Worm (Caenorhabditis elegans) whole organism, L4 larva: ENCODE measurements around the gene scl-15.

Experiments
- aly-2 ChIP-seq: sonication (generic microtip); optimal IDR thresholded peaks from 2 replicates; lab custom pipeline; 2018; ENCODE audit warnings: missing biosample characterization, missing genetic modification characterization
- ces-1 ChIP-seq: fragments of 150-350 bp; sonication (generic microtip); optimal IDR thresholded peaks from 4 replicates; lab custom pipeline; 2014; ENCODE audit warnings: missing biosample characterization, missing genetic modification reagents, missing genetic modification characterization
- dpl-1 ChIP-seq: fragments of 150-350 bp; optimal IDR thresholded peaks from 2 replicates; lab custom pipeline; 2014; ENCODE audit warnings: missing biosample characterization, missing genetic modification reagents, missing genetic modification characterization
- hif-1 ChIP-seq, 2 experiments: sonication (generic microtip); optimal IDR thresholded peaks; 2 replicates each; lab custom pipeline; 2016 to 2017; ENCODE audit warnings: missing compliant biosample characterization in 2 of 2, missing genetic modification characterization in 2 of 2, missing genetic modification reagents in 2 of 2, missing genotype in 2 of 2, mild to moderate bottlenecking in 1 of 2
- lin-29 ChIP-seq: fragments of 200-800 bp; sonication (Bioruptor generic); IDR thresholded peaks from 2 replicates; pipeline ENCODE4 v1.3.6; 2022; ENCODE audit warnings: missing genetic modification reagents, missing genetic modification characterization, missing compliant biosample characterization
- madf-5 ChIP-seq, 2 experiments: fragments of 200-800 bp; sonication (Bioruptor generic); IDR thresholded peaks; 2 replicates each; pipeline ENCODE4 v1.3.6; 2022; ENCODE audit warnings: missing compliant biosample characterization in 2 of 2, missing genetic modification characterization in 2 of 2
- nhr-42 ChIP-seq: fragments of 200-800 bp; sonication (Bioruptor generic); IDR thresholded peaks from 2 replicates; pipeline ENCODE4 v1.3.6; 2022; ENCODE audit warnings: missing genetic modification characterization, missing compliant biosample characterization
- nhr-77 ChIP-seq: fragments of 150-350 bp; optimal IDR thresholded peaks from 2 replicates; lab custom pipeline; 2014; ENCODE audit warnings: missing biosample characterization, missing genetic modification characterization
- unc-62 ChIP-seq, 3 experiments: fragments of 150-350 bp in 1 of 3; sonication (generic microtip); optimal IDR thresholded peaks in 2 of 3; peaks in 1 of 3; 1 replicate in 1 of 3; 2 replicates in 2 of 3; lab custom pipeline; 2014 to 2017; ENCODE audit warnings: missing biosample characterization in 3 of 3, missing genetic modification characterization in 3 of 3, missing genetic modification reagents in 3 of 3, missing genotype in 1 of 3
- zip-2 ChIP-seq: fragments of 150-350 bp; optimal IDR thresholded peaks from 2 replicates; lab custom pipeline; 2014; ENCODE audit warnings: missing biosample characterization, missing genetic modification characterization

DNA sequence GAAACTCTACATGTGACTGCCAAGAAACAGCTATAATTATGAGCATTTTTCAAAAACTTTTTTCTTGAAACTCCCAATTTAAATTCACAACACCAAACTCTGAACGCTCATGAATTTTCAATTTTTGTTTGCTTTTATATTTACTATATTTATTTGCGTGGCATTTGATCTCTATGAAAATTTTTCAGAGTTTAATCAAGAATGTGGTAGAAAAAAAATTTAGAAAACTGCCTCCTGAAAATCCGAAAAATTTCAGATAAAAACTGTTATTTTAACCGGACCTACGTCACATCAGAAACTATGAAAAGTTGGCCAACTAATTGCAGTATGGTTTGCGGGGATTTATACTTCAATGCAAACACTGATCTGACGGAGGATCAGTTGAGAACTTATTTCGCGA lies 47.6 kb upstream of the scl-15 start, which contains the start of gene irld-27:
- TF ChIP-seq nhr-42 (GFP tag; lab: Robert Waterston, UW) (no peak), dpl-1 (GFP tag; lab: Kevin White, UChicago) (no peak), madf-5 (GFP tag; IDR thresholded peaks at IDR 0.05; lab: Robert Waterston, UW) (no peak), ces-1 (GFP tag; lab: Kevin White, UChicago) (no peak), lin-29 (GFP tag; lab: Robert Waterston, UW) (no peak), hif-1 (tag; optimal IDR thresholded peaks at IDR 0.05; lab: Kevin White, UChicago) (no peak), aly-2 (tag; lab: Kevin White, UChicago) (no peak), nhr-77 (tag; lab: Kevin White, UChicago) (no peak), unc-62 (GFP tag; optimal IDR thresholded peaks at IDR 0.05 in 1 of 2; lab: Kevin White, UChicago) (no peak), unc-62 (tag; optimal IDR thresholded peaks at IDR 0.05; lab: Kevin White, UChicago) (no peak), zip-2 (tag; lab: Kevin White, UChicago) (no peak)
